Worm (Caenorhabditis elegans) whole organism, L3 larva: ENCODE measurements around the gene C49F8.14.

Source experiments
- elt-3 ChIP-seq, 3 experiments: fragments of 150-350 bp in 1 of 3; sonication (generic microtip) in 2 of 3; optimal IDR thresholded peaks; 2 replicates in 2 of 3; 4 replicates in 1 of 3; lab custom pipeline; 2014 to 2017; ENCODE audit warnings: missing biosample characterization in 3 of 3, missing genetic modification characterization in 3 of 3
- fos-1 ChIP-seq: fragments of 150-350 bp; optimal IDR thresholded peaks from 2 replicates; lab custom pipeline; 2014; ENCODE audit warnings: missing biosample characterization, missing genetic modification characterization
- lin-39 ChIP-seq: fragments of 150-350 bp; optimal IDR thresholded peaks from 2 replicates; lab custom pipeline; 2018; ENCODE audit warnings: missing biosample characterization, missing genetic modification reagents, missing genetic modification characterization
- nhr-77 ChIP-seq: fragments of 150-350 bp; optimal IDR thresholded peaks from 2 replicates; lab custom pipeline; 2014; ENCODE audit warnings: missing biosample characterization, missing genetic modification characterization

- TF ChIP-seq nhr-77 (tag; lab: Kevin White, UChicago) (no peak), elt-3 (tag; optimal IDR thresholded peaks at IDR 0.05; lab: Kevin White, UChicago) (no peak), lin-39 (tag; lab: Kevin White, UChicago) (no peak), fos-1 (tag; lab: Kevin White, UChicago) (no peak)
These were observed 40.7 kb upstream of the C49F8.14 start for ce11 chrX:13417479-13417878.
